Fruit fly (Drosophila melanogaster): ENCODE data around the gene natalisin.

Gene natalisin

DNA sequence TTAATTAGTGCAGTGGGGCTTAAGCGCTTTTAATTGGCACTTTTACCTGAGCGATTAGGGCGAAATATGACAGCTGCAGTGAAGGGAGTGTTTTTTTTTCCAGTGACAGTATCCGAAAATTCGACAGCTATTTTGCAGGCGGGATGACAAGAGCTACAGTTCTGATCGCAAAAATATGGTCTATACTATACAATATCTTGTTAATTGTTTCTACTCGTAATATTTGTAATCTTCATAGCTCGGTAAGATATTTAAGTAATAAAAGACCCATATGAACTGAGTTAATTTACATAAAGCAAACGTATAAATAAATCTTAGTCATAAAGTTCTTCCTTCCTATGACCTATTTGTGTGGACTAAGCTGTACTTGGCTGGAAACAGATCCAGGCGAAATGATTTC, 4.1 kb upstream of the natalisin start (continued):
- no peak for TF ChIP-seq fd85E (GFP tag; optimal IDR thresholded peaks at IDR 0.05)
- no peak for TF ChIP-seq eg (GFP tag; IDR thresholded peaks at IDR 0.05)
- TF ChIP-seq Gug (GFP tag; IDR thresholded peaks at IDR 0.05) = no peak
- TF ChIP-seq fkh (GFP tag; optimal IDR thresholded peaks at IDR 0.05) = no peak
- peak; percentile 13 for TF ChIP-seq pdm3 (GFP tag; optimal IDR thresholded peaks at IDR 0.05)
- TF ChIP-seq dsx (GFP tag; optimal IDR thresholded peaks at IDR 0.05; ENCODE audit: poor library complexity, severe bottlenecking) = peak; percentile 10
- TF ChIP-seq CG6854 (GFP tag; optimal IDR thresholded peaks at IDR 0.05) = no peak
- no peak for TF ChIP-seq CG8119 (GFP tag; IDR thresholded peaks at IDR 0.05)
- TF ChIP-seq CG11762 (GFP tag; optimal IDR thresholded peaks at IDR 0.05; ENCODE audit: insufficient read depth) = no peak
- no peak for TF ChIP-seq Sox15 (GFP tag; optimal IDR thresholded peaks at IDR 0.05)
- TF ChIP-seq CG6276 (GFP tag; optimal IDR thresholded peaks at IDR 0.05) = no peak
- TF ChIP-seq OdsH (GFP tag; optimal IDR thresholded peaks at IDR 0.05) = peak; percentile 5
- no peak for TF ChIP-seq Smox (GFP tag; optimal IDR thresholded peaks at IDR 0.05)

DNA sequence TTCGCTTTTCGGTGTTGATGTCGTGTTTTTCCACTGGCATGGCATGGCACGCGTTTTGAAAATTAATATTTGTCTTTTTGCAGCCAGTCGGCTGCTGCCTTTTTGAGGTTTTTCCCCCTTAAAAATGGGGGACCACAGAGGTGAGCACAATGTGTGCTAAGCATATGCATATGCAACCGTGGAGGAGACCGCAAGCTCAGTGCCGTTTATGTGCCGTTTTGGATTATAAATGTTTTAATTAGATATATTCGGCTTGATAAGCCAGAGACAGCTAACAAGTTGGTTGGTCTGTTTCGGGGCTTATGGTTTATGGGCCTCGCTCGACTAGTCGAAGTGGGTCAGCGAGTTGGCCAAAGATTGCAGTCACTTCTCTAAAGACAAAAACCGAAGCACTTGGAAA, 3.5 kb upstream of the natalisin start:
- TF ChIP-seq Smox (GFP tag; optimal IDR thresholded peaks at IDR 0.05) = no peak
- TF ChIP-seq CG11902 (GFP tag; optimal IDR thresholded peaks at IDR 0.05) = no peak
- no peak for TF ChIP-seq CG16779 (tag; optimal IDR thresholded peaks at IDR 0.05)
- no peak for TF ChIP-seq dsx (GFP tag; optimal IDR thresholded peaks at IDR 0.05; ENCODE audit: poor library complexity, severe bottlenecking)
- TF ChIP-seq vri (GFP tag; optimal IDR thresholded peaks at IDR 0.05) = no peak
- no peak for TF ChIP-seq CG9139 (GFP tag; optimal IDR thresholded peaks at IDR 0.05)
- no peak for TF ChIP-seq salr (GFP tag; optimal IDR thresholded peaks at IDR 0.05)
- TF ChIP-seq CG8119 (GFP tag; IDR thresholded peaks at IDR 0.05) = no peak
- TF ChIP-seq CG4318 (GFP tag; optimal IDR thresholded peaks at IDR 0.05) = no peak
- TF ChIP-seq CG6792 (GFP tag; optimal IDR thresholded peaks at IDR 0.05) = no peak
- TF ChIP-seq Sox14 (GFP tag; optimal IDR thresholded peaks at IDR 0.05) = no peak

- TF ChIP-seq Eip93F (GFP tag; optimal IDR thresholded peaks at IDR 0.05) (no peak), dsx (GFP tag; optimal IDR thresholded peaks at IDR 0.05; ENCODE audit: poor library complexity, severe bottlenecking) (peak; percentile 44)
Measured at dm6 chr3R:14415679-14416078, 2.7 kb upstream of the natalisin start.

DNA sequence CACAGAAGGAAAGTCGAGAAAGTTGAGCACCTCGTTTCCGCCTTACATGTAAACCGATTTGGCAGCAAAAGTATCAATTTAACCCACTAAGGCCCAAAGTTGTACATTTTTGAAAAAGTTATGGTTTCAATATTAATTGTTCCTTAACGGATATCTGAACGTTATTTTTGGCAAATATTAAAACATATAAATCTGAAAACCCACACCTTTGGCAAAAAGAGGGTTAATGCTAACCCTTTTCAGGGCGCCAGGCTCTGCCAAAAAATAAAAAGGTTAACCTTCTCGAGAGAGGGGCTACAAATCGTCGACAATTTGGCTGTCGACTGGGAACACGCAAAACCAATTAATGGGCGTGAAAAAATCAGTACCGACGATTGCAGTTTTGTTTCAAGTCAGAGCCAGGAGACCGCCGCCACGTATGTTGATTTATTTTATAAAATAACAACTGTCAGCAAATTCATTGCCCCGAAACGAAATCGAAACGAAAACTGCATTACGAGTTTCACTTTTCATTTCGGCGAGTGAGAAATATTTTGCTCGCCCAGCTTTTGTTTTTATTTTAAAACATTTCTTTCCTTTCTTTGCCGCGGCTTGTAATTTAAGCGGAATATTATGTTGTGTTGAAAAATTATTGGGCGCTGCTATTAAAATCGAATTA, 1.1 kb downstream of the natalisin start:
- no peak for TF ChIP-seq Gug (GFP tag; IDR thresholded peaks at IDR 0.05)
- peak; percentile 55 for TF ChIP-seq esn (GFP tag; optimal IDR thresholded peaks at IDR 0.05)
- no peak for TF ChIP-seq fkh (GFP tag; optimal IDR thresholded peaks at IDR 0.05)
- TF ChIP-seq CG3032 (tag; optimal IDR thresholded peaks at IDR 0.05) = no peak
- peak; percentile 44 for TF ChIP-seq Met (GFP tag; optimal IDR thresholded peaks at IDR 0.05)
- TF ChIP-seq pdm3 (GFP tag; optimal IDR thresholded peaks at IDR 0.05) = peak; percentile 36
- peak; percentile 31 for TF ChIP-seq Hr39 (GFP tag; optimal IDR thresholded peaks at IDR 0.05)
- TF ChIP-seq CG6854 (GFP tag; optimal IDR thresholded peaks at IDR 0.05) = no peak
- TF ChIP-seq CG7368 (GFP tag; optimal IDR thresholded peaks at IDR 0.05) = no peak
- TF ChIP-seq Sox15 (GFP tag; optimal IDR thresholded peaks at IDR 0.05) = no peak
- no peak for TF ChIP-seq CG8119 (GFP tag; IDR thresholded peaks at IDR 0.05)
- no peak for TF ChIP-seq Eip93F (GFP tag; optimal IDR thresholded peaks at IDR 0.05)
- TF ChIP-seq achi (GFP tag; optimal IDR thresholded peaks at IDR 0.05) = peak; percentile 12
- no peak for TF ChIP-seq net (GFP tag; optimal IDR thresholded peaks at IDR 0.05)
- TF ChIP-seq CG32006 (GFP tag; optimal IDR thresholded peaks at IDR 0.05) = no peak
- TF ChIP-seq CG6808 (GFP tag; optimal IDR thresholded peaks at IDR 0.05) = no peak
- no peak for TF ChIP-seq salr (GFP tag; optimal IDR thresholded peaks at IDR 0.05)
- TF ChIP-seq CG11294 (GFP tag; IDR thresholded peaks at IDR 0.05) = no peak
- TF ChIP-seq CG11762 (GFP tag; optimal IDR thresholded peaks at IDR 0.05; ENCODE audit: insufficient read depth) = no peak
- no peak for TF ChIP-seq CG8319 (GFP tag; optimal IDR thresholded peaks at IDR 0.05)
- TF ChIP-seq fd85E (GFP tag; optimal IDR thresholded peaks at IDR 0.05) = no peak
- TF ChIP-seq eg (GFP tag; IDR thresholded peaks at IDR 0.05) = no peak
- no peak for TF ChIP-seq Hr38 (GFP tag; optimal IDR thresholded peaks at IDR 0.05)
- no peak for TF ChIP-seq CG4318 (GFP tag; optimal IDR thresholded peaks at IDR 0.05)
- no peak for TF ChIP-seq CG16779 (tag; optimal IDR thresholded peaks at IDR 0.05)
- no peak for TF ChIP-seq fd59A (GFP tag; optimal IDR thresholded peaks at IDR 0.05)
- no peak for TF ChIP-seq ss (GFP tag; optimal IDR thresholded peaks at IDR 0.05)
- TF ChIP-seq Eip75B (GFP tag; optimal IDR thresholded peaks at IDR 0.05) = no peak
- no peak for TF ChIP-seq Sox14 (GFP tag; optimal IDR thresholded peaks at IDR 0.05)
- TF ChIP-seq dac (GFP tag; optimal IDR thresholded peaks at IDR 0.05) = no peak
- peak; percentile 17 for TF ChIP-seq OdsH (GFP tag; optimal IDR thresholded peaks at IDR 0.05)
- peak; percentile 38 for TF ChIP-seq Sox102F (GFP tag; optimal IDR thresholded peaks at IDR 0.05)
- TF ChIP-seq Blimp-1 (GFP tag; optimal IDR thresholded peaks at IDR 0.05) = peak; percentile 75
- TF ChIP-seq Hr4 (GFP tag; optimal IDR thresholded peaks at IDR 0.05) = no peak
- peak; percentile 15 for TF ChIP-seq Ets21C (GFP tag; optimal IDR thresholded peaks at IDR 0.05)
